Worm (Caenorhabditis elegans) whole organism, late embryonic: ENCODE results near the gene cwf-19L2.

ENCODE experiments used
- ceh-30 ChIP-seq: fragments of 150-350 bp; optimal IDR thresholded peaks from 2 replicates; lab custom pipeline; 2014; ENCODE audit warnings: missing biosample characterization, missing genetic modification characterization
- ceh-34 ChIP-seq: sonication (generic microtip); optimal IDR thresholded peaks from 2 replicates; lab custom pipeline; 2016; ENCODE audit warnings: mild to moderate bottlenecking, missing genetic modification characterization, missing compliant biosample characterization

DNA sequence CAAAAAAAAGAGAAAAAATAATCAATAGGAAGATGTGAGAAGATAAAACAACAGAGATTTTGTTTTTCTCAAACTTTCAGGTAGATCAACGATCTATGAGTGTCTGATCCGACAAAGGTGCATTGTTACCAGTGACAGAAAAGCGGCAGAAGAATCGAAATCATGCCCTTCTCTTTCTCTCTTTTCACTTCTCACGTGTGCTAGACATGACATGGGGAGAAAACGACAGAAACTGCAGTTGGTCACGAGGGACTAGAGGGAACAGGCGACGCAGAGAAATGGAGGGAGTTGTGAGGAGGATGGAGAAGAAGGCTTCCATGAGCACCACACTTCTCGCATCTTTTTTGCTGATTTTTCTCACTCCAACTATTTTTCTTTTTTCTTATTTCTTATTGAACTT, 41.8 kb downstream of the cwf-19L2 start, which contains the start of gene F56C9.10:
- TF ChIP-seq ceh-30 (tag; lab: Kevin White, UChicago) (no peak), ceh-34 (tag; lab: Kevin White, UChicago) (no peak)
